Worm (Caenorhabditis elegans): ENCODE results near the gene col-120.
"Not testable (repeated sequence)": the region's sequence is repeated elsewhere in the genome, so short reads cannot be mapped to it uniquely, and the experiment has no call there.

col-120 gene

DNA sequence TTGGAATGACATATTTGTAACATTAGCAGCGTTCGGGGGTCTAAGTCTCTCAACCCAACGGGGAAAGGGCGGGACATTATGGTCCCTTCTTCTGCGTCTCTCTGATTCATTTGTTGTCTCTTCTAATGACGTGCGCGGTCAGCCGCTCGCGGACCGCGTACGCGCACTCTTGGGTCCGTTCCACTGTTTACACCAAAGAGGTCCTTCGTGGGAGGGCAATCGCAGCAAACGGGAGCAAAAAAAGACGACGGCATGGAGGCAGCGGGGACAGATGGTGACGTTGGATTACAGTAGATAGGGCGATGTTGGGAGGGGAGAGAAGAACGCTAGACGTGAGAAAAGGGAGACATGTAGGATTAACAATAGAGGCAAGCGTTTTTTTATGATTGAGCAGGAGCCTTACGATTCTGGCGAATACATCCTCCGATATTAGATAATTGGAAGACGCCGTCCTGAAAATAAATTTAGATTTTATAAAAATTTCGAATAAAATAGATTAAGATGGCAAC is 2.3 kb upstream of the col-120 start, which contains the start of gene flh-1:
TSS of gene flh-1 (minus strand) at position 459 of the 509 bp plus-strand sequence.
- TF ChIP-seq unc-62 (GFP tag; optimal IDR thresholded peaks at IDR 0.05): no peak

DNA sequence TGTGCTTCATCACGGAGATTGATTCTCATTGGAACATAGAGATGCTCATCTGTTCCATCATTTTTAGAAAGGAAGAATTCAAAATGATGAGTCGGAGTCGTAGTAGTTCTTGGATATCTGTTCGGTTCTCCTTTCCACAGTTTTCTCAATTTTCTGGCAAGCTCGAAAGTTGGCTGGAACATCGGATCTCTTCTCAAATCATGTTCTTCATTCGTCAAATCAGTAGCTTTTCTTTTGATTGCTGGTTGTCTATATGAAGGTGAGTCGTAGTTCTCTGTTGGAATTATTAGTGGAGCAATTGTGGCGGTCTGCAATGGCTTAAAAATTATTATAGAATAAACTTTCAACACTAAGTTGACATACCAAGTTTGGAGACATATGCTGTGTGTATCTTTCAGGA is 708 bp upstream of the col-120 start:
- TF ChIP-seq unc-62 (GFP tag; optimal IDR thresholded peaks at IDR 0.05): no peak

DNA sequence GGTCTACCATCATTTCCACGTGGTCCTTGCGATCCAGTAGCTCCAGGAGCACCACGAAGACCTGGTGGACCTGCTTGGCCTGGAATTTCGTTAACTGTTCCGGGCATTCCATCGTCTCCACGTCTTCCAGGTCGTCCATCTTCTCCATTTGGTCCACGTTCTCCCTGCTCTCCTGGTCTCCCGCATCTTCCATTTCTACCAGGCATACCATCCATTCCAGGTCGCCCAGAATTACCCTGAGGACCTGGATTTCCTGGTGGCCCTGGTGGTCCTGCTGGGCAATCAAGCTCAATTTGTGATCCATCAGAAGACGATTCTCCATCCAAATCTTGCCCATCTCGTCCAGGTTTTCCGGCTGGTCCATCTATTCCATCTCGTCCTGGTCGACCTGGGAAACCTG is 761 bp downstream of the col-120 start:
- no peak for TF ChIP-seq unc-62 (GFP tag; optimal IDR thresholded peaks at IDR 0.05)

DNA sequence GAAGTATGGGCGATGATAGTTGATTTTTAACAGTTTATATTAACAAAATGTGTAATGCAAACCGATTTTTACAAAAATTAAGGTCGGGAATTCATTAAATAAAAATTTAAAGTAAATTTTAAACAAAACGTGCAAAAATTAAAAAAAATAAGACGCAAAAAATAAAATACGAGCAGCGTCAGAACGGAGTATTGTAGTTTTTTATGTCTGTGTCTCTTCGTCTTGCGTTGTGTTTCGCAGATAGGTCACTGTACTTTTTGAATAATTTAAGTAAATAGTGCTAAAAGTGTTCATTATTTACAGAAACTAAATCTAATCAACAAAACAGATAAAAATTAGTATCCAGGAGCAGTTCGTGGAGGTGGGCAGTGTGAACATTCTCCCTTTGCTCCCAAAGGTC is 1.3 kb downstream of the col-120 start:
- TF ChIP-seq unc-62 (GFP tag; optimal IDR thresholded peaks at IDR 0.05): no peak

DNA sequence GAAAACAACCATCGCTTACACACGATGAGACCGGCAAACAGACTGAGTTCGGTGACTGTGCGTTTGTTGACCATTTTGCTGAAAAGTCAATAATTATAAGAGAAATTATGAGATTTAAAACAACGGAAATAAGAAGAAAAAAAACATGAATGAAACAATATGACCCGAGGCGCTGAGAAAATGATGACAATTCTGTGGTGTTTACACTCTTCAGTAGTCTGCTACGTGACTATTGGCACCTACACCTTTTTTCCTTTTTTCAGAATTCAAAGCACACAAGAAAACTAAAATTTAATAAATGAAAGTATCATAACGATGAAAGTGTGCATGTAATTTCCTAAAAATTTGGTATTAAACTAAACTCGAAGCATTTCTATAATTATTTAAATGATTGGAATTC is 1.9 kb downstream of the col-120 start, which contains the start of gene Y11D7A.10:
TSS of gene Y11D7A.10 (minus strand) at position 82 of the 400 bp plus-strand sequence.
- TF ChIP-seq unc-62 (GFP tag; optimal IDR thresholded peaks at IDR 0.05): no peak

DNA sequence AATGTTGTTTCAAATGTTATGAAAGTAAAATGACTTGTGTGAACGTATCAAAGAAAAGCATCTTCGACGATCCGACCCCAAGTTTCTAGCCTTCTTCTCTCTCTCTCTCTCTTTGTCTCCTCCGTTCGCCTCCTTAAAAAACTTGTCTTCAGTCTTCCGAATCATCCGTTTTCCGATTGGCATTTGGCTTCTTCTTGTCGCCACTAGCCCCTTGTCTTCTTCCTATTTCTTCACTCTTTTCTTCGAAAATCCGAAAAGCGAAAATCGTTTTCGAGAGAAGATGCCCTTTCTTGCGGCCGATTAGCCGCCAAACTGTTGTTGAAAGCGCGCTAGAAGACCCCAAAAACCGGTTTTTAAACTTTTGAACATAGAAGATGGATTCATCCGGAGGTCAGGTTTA is 3.0 kb downstream of the col-120 start:
- TF ChIP-seq unc-62 (GFP tag; optimal IDR thresholded peaks at IDR 0.05): no peak

DNA sequence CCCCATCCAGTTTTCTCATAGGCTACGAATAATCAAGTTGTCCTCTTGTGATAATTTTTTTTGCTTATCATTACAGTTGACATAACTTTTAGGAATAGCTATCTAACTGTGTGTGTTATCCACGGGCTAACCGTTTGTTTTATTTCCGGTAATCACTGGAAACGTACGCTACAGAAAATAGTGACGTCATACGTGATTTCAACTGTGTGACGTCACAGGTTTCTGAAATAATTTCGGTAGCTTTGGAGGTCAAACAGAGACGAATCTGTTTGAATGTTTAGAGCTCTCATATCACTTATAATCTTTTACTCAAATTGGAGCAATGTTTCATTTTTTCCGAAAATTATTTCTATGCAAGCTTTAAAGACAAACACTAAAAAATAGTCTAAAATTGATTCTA is 4.7 kb downstream of the col-120 start:
- no peak for TF ChIP-seq unc-62 (GFP tag; optimal IDR thresholded peaks at IDR 0.05)

DNA sequence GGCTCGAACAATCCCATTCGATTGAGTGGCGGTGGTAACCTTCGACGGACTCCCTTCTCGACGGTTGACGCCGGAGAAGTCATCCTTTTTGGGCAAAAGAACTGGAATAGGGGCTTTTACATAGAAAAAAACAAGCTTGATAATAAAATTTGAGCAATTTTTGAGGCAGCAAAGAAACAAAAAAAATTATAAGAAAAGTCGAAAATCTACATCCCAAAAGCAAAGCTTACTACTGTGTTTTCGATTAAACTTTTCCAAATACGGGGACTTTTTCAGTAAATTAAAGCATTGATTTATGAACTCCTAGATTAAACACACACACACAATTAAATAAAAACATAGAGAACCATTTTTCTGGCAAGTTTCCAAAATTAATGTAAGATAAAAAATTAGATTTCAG is 5.6 kb downstream of the col-120 start, which contains the start of gene Y11D7A.9:
TSS of gene Y11D7A.9 (minus strand) at position 101 of the 400 bp plus-strand sequence.
- TF ChIP-seq unc-62 (GFP tag; optimal IDR thresholded peaks at IDR 0.05): no peak

DNA sequence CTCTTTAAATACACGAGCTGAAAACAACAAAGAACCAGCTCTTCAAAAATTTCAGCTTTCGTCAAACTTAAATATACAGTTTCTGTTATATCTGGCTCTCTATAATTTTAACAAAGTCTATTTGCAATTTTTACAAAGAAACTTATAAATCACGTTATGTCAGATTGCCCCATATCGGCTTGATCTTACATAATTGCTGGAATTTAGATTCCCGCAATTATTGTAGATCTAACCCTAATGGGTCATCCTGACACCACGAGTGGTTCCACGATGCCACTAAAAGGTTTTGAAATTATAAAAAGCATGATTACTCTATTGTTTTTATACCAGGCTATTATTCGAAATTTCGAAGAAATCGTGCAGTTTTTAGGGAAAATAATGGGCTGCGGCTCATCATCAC is 10.5 kb downstream of the col-120 start, which contains the start of gene Y11D7A.8:
TSS of gene Y11D7A.8 (plus strand) at position 301 of the 400 bp plus-strand sequence.
- TF ChIP-seq unc-62 (GFP tag; optimal IDR thresholded peaks at IDR 0.05): no peak

DNA sequence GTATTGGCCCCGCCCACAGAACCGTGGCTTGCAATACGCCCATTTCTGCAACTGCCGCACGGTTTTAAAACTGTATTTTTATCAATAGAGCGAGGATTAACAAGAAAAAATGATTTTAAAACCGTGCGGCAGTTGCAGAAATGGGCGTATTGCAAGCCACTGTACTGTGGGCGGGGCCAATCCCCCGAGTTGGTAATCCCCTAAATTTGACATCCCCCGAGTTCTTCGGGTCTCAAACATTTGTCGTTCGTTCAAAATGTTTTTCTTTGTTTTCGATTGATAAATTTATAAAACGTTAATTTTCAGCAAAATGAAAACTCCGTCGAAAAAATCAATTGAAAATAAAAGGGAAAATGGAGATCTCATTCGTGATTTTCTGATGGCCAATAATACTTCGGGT is 12.4 kb downstream of the col-120 start, which contains the start of gene Y11D7A.7:
TSS of gene Y11D7A.7 (plus strand) at position 301 of the 400 bp plus-strand sequence.
- TF ChIP-seq unc-62 (GFP tag; optimal IDR thresholded peaks at IDR 0.05): not testable (repeated sequence)

DNA sequence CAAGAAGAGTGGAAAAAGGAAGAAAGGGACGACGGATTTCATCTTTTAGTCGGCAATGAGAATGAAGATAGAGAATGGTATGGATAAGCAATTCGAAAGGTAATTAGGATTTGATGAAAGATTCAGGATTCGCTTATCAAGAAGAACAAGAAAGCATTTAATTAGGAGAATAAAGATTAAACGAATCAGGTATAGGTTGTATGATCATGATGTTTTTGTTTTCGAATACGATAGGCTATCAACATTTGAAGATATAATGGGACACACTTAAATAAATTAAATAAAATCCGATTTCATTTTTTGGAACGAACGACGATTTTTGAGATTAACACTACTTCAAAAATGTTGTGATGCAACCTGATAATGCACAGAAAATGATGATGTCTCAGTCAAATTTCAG is 16.2 kb downstream of the col-120 start, which contains the start of gene Y11D7A.5:
TSS of gene Y11D7A.5 (minus strand) at position 101 of the 400 bp plus-strand sequence.
- no peak for TF ChIP-seq unc-62 (GFP tag; optimal IDR thresholded peaks at IDR 0.05)

DNA sequence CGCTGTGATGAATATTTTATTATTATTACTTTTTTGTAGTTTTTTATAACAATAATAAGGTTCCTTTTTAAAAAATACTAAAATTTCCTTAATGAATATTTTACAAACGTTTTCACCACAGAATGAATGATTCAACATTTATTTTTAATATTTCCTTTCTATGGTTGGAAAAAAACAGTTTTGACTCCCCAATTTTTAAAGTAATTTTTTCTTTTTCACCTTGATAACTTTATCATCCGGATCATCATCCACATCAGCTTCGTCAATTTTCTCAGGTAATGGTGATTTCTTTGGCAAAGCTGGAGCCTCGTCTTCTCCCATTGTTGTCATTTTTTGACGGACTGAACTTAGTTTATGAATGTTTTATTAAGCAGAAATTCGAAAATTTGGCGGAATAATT is 17.9 kb downstream of the col-120 start, which contains the start of gene rab-28:
TSS of gene rab-28 (minus strand) at position 343 of the 400 bp plus-strand sequence.
- no peak for TF ChIP-seq unc-62 (GFP tag; optimal IDR thresholded peaks at IDR 0.05)

DNA sequence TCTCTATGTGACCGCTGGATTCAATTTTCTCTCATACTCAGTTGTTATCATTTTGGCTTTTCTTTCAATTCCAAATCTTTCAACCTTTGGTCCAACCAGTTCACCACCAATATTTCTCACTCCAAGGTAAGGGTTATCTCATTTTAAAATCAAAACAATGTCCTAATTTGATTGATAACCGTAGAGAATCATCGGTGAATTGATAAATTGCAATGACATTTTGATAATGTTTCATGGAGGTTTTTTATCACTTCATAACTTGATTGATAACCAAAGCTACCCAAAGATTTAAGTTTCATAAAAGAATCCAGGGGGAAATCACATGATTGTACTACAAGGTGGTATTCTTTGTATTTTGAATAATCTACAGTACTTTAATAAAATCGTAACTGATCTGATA is 22.4 kb downstream of the col-120 start:
- no peak for TF ChIP-seq unc-62 (GFP tag; optimal IDR thresholded peaks at IDR 0.05)

DNA sequence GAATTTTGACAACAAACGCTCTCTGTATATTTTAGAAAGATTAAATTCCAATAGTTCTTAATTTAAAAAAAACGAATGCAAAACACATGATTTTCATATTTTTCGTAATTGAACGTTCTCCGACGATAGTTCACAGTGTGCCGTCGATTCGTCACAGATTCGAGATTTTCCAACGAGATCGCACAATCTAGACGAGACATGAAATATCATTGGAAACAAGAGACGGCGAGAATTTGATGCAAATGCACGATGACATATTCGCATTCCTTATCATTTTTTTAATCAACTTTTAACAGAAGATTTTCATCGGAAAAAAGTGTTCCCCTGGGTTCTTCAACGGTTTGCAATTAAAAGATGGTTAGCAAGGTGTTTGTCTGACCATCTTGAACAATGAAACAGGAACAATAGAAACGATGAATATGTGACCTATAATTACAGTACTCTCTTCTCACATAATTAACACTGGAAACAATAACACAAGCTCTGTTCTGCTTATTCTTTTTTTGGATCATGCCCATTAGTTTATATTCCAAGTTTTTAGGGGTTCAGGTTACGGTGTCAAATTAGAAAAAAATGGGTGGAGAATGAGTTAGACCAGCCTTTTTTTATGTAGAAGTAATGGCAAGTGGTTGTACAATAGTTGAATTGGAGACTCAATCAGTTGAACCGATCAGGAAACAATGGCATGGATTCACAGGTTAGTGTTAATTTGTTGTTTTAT is 29.0 kb downstream of the col-120 start, which contains the start of gene Y11D7A.3:
TSS of gene Y11D7A.3 (plus strand) at position 671 of the 721 bp plus-strand sequence.
- no peak for TF ChIP-seq unc-62 (GFP tag; optimal IDR thresholded peaks at IDR 0.05)

DNA sequence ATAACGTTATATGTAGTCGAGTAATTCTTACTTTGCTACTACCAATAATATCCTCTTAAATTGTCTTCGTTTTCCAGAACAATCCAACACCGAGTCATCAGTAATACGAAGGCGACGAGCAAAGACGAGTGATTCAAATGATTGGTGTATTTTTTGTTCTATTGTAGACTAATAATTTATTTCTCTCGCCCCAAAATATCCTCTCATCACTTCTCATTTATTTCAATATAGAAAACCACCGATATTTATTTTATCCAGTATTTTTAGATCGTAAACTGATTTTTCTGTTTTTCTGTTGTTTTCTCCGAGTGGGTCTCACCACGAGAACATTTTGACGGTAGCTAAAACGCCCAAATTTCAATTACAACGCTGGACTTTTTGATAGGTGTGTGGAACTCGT is 33.9 kb downstream of the col-120 start:
- no peak for TF ChIP-seq unc-62 (GFP tag; optimal IDR thresholded peaks at IDR 0.05)

DNA sequence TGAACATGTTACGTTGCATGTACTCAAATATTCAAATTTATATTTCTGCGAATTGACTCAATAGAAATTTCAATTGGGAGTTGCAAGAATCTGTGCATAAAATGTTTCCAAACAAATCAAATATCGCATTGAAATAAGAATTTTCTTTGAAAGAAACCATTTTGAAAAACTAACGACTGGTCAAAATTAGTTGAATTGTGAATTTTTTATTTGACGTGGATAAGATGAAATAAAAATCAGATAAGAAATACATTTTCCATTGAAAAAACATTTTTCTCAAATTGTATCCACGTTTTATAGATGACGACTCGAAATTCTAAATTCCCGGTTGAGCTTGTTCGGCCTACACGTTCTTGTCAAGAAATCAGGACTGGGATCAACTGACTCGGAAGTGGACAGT is 36.8 kb downstream of the col-120 start, which contains the start of gene C46C2.3:
TSS of gene C46C2.3 (plus strand) at position 301 of the 400 bp plus-strand sequence.
- TF ChIP-seq unc-62 (GFP tag; optimal IDR thresholded peaks at IDR 0.05): no peak

DNA sequence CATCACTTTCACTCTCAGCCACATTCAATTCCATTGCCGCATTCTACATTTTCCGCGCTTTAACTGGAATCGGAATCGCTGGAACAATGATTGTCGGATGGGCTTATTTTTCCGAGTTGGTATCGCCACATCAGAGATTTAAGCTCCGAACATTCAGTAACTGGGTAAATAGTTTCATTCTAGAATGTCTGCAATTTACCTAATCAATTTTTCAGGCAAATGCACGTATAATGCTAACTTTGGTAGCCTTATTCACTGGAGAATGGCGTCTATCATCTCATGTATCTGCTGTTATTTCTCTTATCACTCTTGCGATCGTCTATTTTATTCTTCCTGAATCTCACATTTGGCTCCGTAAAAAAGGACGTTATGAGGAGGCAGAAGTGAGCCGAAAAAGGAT is 43.2 kb downstream of the col-120 start:
- TF ChIP-seq unc-62 (GFP tag; optimal IDR thresholded peaks at IDR 0.05): no peak
